Fruit fly (Drosophila melanogaster): ENCODE results near the gene CG13471.
A peak's percentile ranks its signal among the peaks of the same experiment; 100 is the strongest.

CG13471 gene

dm6 chr3L:14712799-14713198, 20.5 kb downstream of the CG13471 start:
- TF ChIP-seq CG4496 (GFP tag; IDR thresholded peaks at IDR 0.05) (no peak), CG32121 (GFP tag; IDR thresholded peaks at IDR 0.05) (no peak), D1 (tag; optimal IDR thresholded peaks at IDR 0.05) (no peak), CG15710 (tag; optimal IDR thresholded peaks at IDR 0.05) (no peak), CG10348 (GFP tag; IDR thresholded peaks at IDR 0.05) (no peak), rn (GFP tag; IDR thresholded peaks at IDR 0.05) (no peak), CG34367 (tag; optimal IDR thresholded peaks at IDR 0.05) (no peak), CG13204 (GFP tag; optimal IDR thresholded peaks at IDR 0.05) (no peak), CG8301 (tag; optimal IDR thresholded peaks at IDR 0.05) (no peak), CG14655 (GFP tag; optimal IDR thresholded peaks at IDR 0.05) (no peak), fd96Ca (GFP tag; IDR thresholded peaks at IDR 0.05) (no peak), Ets98B (GFP tag; IDR thresholded peaks at IDR 0.05) (no peak), Pif1B (GFP tag; optimal IDR thresholded peaks at IDR 0.05) (no peak), gl (tag; optimal IDR thresholded peaks at IDR 0.05) (no peak), CG9948 (tag; optimal IDR thresholded peaks at IDR 0.05) (no peak), CG17806 (tag; optimal IDR thresholded peaks at IDR 0.05) (no peak), Snoo (tag; optimal IDR thresholded peaks at IDR 0.05) (no peak), EcR (GFP tag; optimal IDR thresholded peaks at IDR 0.05) (no peak), Pif1A (GFP tag; optimal IDR thresholded peaks at IDR 0.05) (no peak), CG12605 (GFP tag; IDR thresholded peaks at IDR 0.05) (no peak)

- TF ChIP-seq Pif1A (GFP tag; optimal IDR thresholded peaks at IDR 0.05), result peak; percentile 41
- no peak for TF ChIP-seq gl (tag; optimal IDR thresholded peaks at IDR 0.05)
- TF ChIP-seq Ets98B (GFP tag; IDR thresholded peaks at IDR 0.05), result no peak
Measured at dm6 chr3L:14708053-14708452, 25.3 kb downstream of the CG13471 start.

- TF ChIP-seq CG8301 (tag; optimal IDR thresholded peaks at IDR 0.05), result no peak
- no peak for TF ChIP-seq CG34367 (tag; optimal IDR thresholded peaks at IDR 0.05)
- TF ChIP-seq Snoo (tag; optimal IDR thresholded peaks at IDR 0.05), result no peak
- no peak for TF ChIP-seq CG13204 (GFP tag; optimal IDR thresholded peaks at IDR 0.05)
- TF ChIP-seq Pif1A (GFP tag; optimal IDR thresholded peaks at IDR 0.05), result peak; percentile 18
- TF ChIP-seq CG12605 (GFP tag; IDR thresholded peaks at IDR 0.05), result peak; percentile 94
- peak; percentile 41 for TF ChIP-seq Pif1B (GFP tag; optimal IDR thresholded peaks at IDR 0.05)
- TF ChIP-seq CG15710 (tag; optimal IDR thresholded peaks at IDR 0.05), result no peak
- TF ChIP-seq CG10348 (GFP tag; IDR thresholded peaks at IDR 0.05), result no peak
- TF ChIP-seq CG17806 (tag; optimal IDR thresholded peaks at IDR 0.05), result no peak
- TF ChIP-seq EcR (GFP tag; optimal IDR thresholded peaks at IDR 0.05), result no peak
Measured at dm6 chr3L:14706461-14706880, 26.8 kb downstream of the CG13471 start.

- TF ChIP-seq EcR (GFP tag; optimal IDR thresholded peaks at IDR 0.05) (no peak), D1 (tag; optimal IDR thresholded peaks at IDR 0.05) (no peak), CG4496 (GFP tag; IDR thresholded peaks at IDR 0.05) (no peak), CG8159 (tag; optimal IDR thresholded peaks at IDR 0.05) (no peak), CG13204 (GFP tag; optimal IDR thresholded peaks at IDR 0.05) (no peak), CG8301 (tag; optimal IDR thresholded peaks at IDR 0.05) (no peak), Pif1A (GFP tag; optimal IDR thresholded peaks at IDR 0.05) (no peak), CG10348 (GFP tag; IDR thresholded peaks at IDR 0.05) (no peak), CG14655 (GFP tag; optimal IDR thresholded peaks at IDR 0.05) (no peak), Snoo (tag; optimal IDR thresholded peaks at IDR 0.05) (no peak), CG34367 (tag; optimal IDR thresholded peaks at IDR 0.05) (no peak), CG15710 (tag; optimal IDR thresholded peaks at IDR 0.05) (no peak), CG12605 (GFP tag; IDR thresholded peaks at IDR 0.05) (no peak), CG32121 (GFP tag; IDR thresholded peaks at IDR 0.05) (no peak), rn (GFP tag; IDR thresholded peaks at IDR 0.05) (no peak), Pif1B (GFP tag; optimal IDR thresholded peaks at IDR 0.05) (no peak)
Measured at dm6 chr3L:14705164-14705563, 28.2 kb downstream of the CG13471 start, which contains the start of gene CG13476. TSS of gene CG13476 (plus strand) at chr3L:14705464.

dm6 chr3L:14701578-14701977, 31.7 kb downstream of the CG13471 start, which contains the start of gene CG17177:
TSS of gene CG17177 (minus strand) at chr3L:14701678.
- TF ChIP-seq CG13204 (GFP tag; optimal IDR thresholded peaks at IDR 0.05), result no peak
- no peak for TF ChIP-seq CG34367 (tag; optimal IDR thresholded peaks at IDR 0.05)
- TF ChIP-seq CG9948 (tag; optimal IDR thresholded peaks at IDR 0.05), result no peak
- no peak for TF ChIP-seq Ets98B (GFP tag; IDR thresholded peaks at IDR 0.05)
- TF ChIP-seq CG4496 (GFP tag; IDR thresholded peaks at IDR 0.05), result no peak
- no peak for TF ChIP-seq CG8159 (tag; optimal IDR thresholded peaks at IDR 0.05)
- no peak for TF ChIP-seq CG32121 (GFP tag; IDR thresholded peaks at IDR 0.05)
- no peak for TF ChIP-seq CG8301 (tag; optimal IDR thresholded peaks at IDR 0.05)
- no peak for TF ChIP-seq CG12605 (GFP tag; IDR thresholded peaks at IDR 0.05)
- no peak for TF ChIP-seq rn (GFP tag; IDR thresholded peaks at IDR 0.05)
- no peak for TF ChIP-seq CG15710 (tag; optimal IDR thresholded peaks at IDR 0.05)
- no peak for TF ChIP-seq D1 (tag; optimal IDR thresholded peaks at IDR 0.05)
- TF ChIP-seq CG17806 (tag; optimal IDR thresholded peaks at IDR 0.05), result no peak
- TF ChIP-seq gl (tag; optimal IDR thresholded peaks at IDR 0.05), result no peak

DNA sequence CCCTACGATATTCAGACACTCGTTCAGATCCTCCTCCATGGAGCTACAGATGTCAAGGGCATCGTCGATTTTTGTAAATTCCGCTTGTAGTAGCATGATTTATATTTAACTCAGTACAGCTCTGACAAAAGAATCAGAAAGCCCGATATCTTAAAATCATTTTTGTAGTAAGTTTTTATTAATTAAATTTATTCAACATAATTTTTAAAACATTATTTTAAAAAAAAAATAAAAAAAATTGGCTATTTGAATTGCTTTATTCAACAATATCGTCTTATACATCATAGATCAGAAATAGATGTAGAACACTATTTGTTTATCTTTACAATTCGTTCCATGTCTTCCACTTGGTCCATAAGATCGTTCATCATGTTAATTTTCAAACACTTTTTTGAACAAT, 36.3 kb downstream of the CG13471 start, which contains the start of gene CG13474:
Gene CG13474, minus strand, starts transcription at position 101 of the 400 bp plus-strand sequence.
- no peak for TF ChIP-seq gl (tag; optimal IDR thresholded peaks at IDR 0.05)
- no peak for TF ChIP-seq EcR (GFP tag; optimal IDR thresholded peaks at IDR 0.05)
- TF ChIP-seq fd96Ca (GFP tag; IDR thresholded peaks at IDR 0.05), result no peak
- TF ChIP-seq CG14655 (GFP tag; optimal IDR thresholded peaks at IDR 0.05), result no peak
- no peak for TF ChIP-seq CG8301 (tag; optimal IDR thresholded peaks at IDR 0.05)
- no peak for TF ChIP-seq CG12605 (GFP tag; IDR thresholded peaks at IDR 0.05)
- no peak for TF ChIP-seq CG8159 (tag; optimal IDR thresholded peaks at IDR 0.05)
- no peak for TF ChIP-seq CG34367 (tag; optimal IDR thresholded peaks at IDR 0.05)
- no peak for TF ChIP-seq CG4496 (GFP tag; IDR thresholded peaks at IDR 0.05)
- TF ChIP-seq D1 (tag; optimal IDR thresholded peaks at IDR 0.05), result no peak
- TF ChIP-seq Pif1A (GFP tag; optimal IDR thresholded peaks at IDR 0.05), result no peak
- no peak for TF ChIP-seq Ets98B (GFP tag; IDR thresholded peaks at IDR 0.05)
- no peak for TF ChIP-seq Pif1B (GFP tag; optimal IDR thresholded peaks at IDR 0.05)
- no peak for TF ChIP-seq CG32121 (GFP tag; IDR thresholded peaks at IDR 0.05)
- no peak for TF ChIP-seq Snoo (tag; optimal IDR thresholded peaks at IDR 0.05)
- no peak for TF ChIP-seq CG13204 (GFP tag; optimal IDR thresholded peaks at IDR 0.05)

All from whole organism, pupa.